Worm (Caenorhabditis elegans) whole organism, young adult: ENCODE data around the gene msp-50.

Experiments
- aptf-3 ChIP-seq: fragments of 200-800 bp; sonication (Bioruptor generic); IDR thresholded peaks from 2 replicates; pipeline ENCODE4 v1.3.6; 2022; ENCODE audit warnings: missing genetic modification characterization, missing compliant biosample characterization
- ccch-3 ChIP-seq: fragments of 200-800 bp; sonication (Bioruptor generic); optimal IDR thresholded peaks from 2 replicates; lab custom pipeline; 2018; ENCODE audit warnings: mild to moderate bottlenecking, missing genetic modification characterization, missing compliant biosample characterization
- nfya-2 ChIP-seq: fragments of 200-800 bp; sonication (Bioruptor generic); IDR thresholded peaks from 2 replicates; pipeline ENCODE4 v1.3.6; 2022; ENCODE audit warnings: missing genetic modification reagents, missing genetic modification characterization, missing compliant biosample characterization
- zfh-2 ChIP-seq: fragments of 200-800 bp; sonication (Bioruptor generic); conservative IDR thresholded peaks from 2 replicates; pipeline ENCODE4 v1.3.6; 2022; ENCODE audit warnings: missing genetic modification reagents, missing genetic modification characterization, missing compliant biosample characterization
- ztf-3 ChIP-seq: fragments of 200-800 bp; sonication (Bioruptor generic); optimal IDR thresholded peaks from 2 replicates; lab custom pipeline; 2018; ENCODE audit warnings: mild to moderate bottlenecking, missing genetic modification characterization, missing compliant biosample characterization

DNA sequence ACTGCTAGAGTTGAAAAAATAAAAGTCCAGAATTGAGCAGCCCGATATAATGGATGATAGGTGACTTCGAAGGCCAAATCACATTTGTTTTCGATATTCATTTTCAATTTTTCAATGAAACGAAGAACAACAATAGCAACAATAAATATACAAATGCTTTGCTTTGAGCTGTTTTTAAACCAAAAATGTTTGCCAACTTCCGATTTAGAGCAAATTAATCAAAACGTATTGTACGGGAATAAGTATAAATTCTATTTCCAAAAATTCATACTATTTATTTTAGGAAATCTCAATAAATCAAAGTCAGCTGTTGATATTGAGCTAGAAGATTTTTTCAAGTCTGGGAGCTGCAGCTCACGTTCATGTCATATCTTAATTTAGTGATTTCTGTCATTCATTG is 28.7 kb upstream of the msp-50 start, which contains the start of gene srb-1:
- no peak for TF ChIP-seq ccch-3 (GFP tag; lab: Kevin White, UChicago)
- no peak for TF ChIP-seq zfh-2 (GFP tag; lab: Robert Waterston, UW)
- no peak for TF ChIP-seq nfya-2 (GFP tag; lab: Robert Waterston, UW)
- TF ChIP-seq aptf-3 (GFP tag; lab: Robert Waterston, UW), result no peak
- no peak for TF ChIP-seq ztf-3 (GFP tag; lab: Kevin White, UChicago)
